Worm (Caenorhabditis elegans): ENCODE results near the gene mut-14.

DNA sequence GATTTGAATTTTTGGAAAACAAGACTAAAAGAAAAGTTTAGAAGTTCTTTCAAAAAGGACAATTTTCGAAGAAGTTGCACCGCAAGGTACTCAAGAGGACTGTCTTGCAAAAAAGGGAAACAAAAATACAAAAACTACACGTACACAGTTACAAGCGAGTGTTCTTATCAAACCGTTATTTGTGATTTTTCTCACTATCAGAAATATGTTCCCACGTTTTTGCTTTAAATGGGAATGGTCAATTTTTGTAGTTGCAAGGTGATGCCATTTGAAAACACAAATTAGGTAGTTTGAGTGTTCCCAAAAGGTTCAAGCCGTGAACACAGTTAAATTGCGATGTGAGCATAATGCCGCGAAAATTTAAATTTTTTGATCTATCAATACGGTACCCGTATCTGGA, 35.7 kb upstream of the mut-14 start:
- TF ChIP-seq nhr-11 (tag; optimal IDR thresholded peaks at IDR 0.05) (no peak), tbx-7 (tag; optimal IDR thresholded peaks at IDR 0.05) (no peak), tbx-2 (tag; optimal IDR thresholded peaks at IDR 0.05) (no peak)

All from whole organism, late embryonic.